Worm (Caenorhabditis elegans): ENCODE data around the gene str-187.

The str-187 gene

DNA sequence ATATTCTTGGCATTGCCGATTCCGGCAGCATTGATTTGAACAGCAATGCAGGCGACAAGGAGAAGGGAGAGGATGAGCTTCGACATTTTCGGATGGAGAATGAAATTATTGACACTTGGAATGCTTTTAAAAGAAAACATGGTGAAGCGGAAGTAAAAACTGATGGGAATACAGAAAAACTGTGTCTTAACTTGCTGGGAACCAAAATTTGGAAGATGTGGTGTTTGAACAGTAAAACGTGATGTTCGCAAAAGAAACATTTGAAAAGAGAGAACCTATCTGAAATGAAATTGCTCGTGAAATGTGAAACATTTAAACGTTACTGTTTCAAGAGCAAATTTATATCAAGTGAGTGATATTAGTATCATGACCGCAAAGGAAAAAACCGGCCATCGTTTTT, 665 bp upstream of the str-187 start, which contains the start of gene F26D10.13:
Gene F26D10.13, minus strand, starts transcription at position 101 of the 400 bp plus-strand sequence.
- TF ChIP-seq mdl-1 (tag; optimal IDR thresholded peaks at IDR 0.05): no peak
- TF ChIP-seq sem-4 (tag; optimal IDR thresholded peaks at IDR 0.05): no peak
- no peak for TF ChIP-seq unc-39 (tag; optimal IDR thresholded peaks at IDR 0.05)
- TF ChIP-seq peb-1 (tag; optimal IDR thresholded peaks at IDR 0.05): no peak
- TF ChIP-seq lin-39 (tag; optimal IDR thresholded peaks at IDR 0.05): no peak
- TF ChIP-seq elt-1 (tag; optimal IDR thresholded peaks at IDR 0.05): no peak
- no peak for TF ChIP-seq nhr-21 (tag; optimal IDR thresholded peaks at IDR 0.05)
- no peak for TF ChIP-seq elt-3 (tag; optimal IDR thresholded peaks at IDR 0.05)
- TF ChIP-seq alr-1 (tag; optimal IDR thresholded peaks at IDR 0.05): no peak
- no peak for TF ChIP-seq unc-62 (GFP tag; optimal IDR thresholded peaks at IDR 0.05)
- no peak for TF ChIP-seq ama-1 (optimal IDR thresholded peaks at IDR 0.05)
- TF ChIP-seq gmeb-1 (tag; optimal IDR thresholded peaks at IDR 0.05): no peak
- no peak for TF ChIP-seq crh-2 (tag; optimal IDR thresholded peaks at IDR 0.05)

DNA sequence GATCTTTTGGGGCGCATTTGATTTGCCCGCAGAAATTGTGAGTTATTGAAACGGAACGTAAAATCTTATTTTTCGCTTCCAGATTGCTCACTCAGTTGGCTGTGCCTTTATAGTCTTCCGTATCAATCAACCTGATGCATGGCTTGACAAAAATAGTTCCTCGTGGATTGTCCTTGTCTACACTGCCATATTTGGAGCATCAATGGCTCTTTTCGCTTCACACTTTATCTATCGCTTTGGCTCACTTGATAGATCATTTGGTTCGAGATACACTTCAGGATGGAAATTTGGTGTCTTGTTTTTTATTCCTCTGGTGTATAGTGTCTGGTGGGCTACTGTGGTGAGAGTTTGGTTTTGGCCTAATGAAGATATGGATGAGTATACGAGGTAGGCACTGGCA, 337 bp downstream of the str-187 start:
- TF ChIP-seq nhr-25 (tag; optimal IDR thresholded peaks at IDR 0.05) (no peak), C34F6.9 (tag; optimal IDR thresholded peaks at IDR 0.05) (no peak), ama-1 (optimal IDR thresholded peaks at IDR 0.05) (no peak), dmd-4 (tag; optimal IDR thresholded peaks at IDR 0.05) (no peak), alr-1 (tag; optimal IDR thresholded peaks at IDR 0.05) (no peak), lin-13 (GFP tag; optimal IDR thresholded peaks at IDR 0.05) (no peak), F13H6.1 (tag; optimal IDR thresholded peaks at IDR 0.05) (no peak), peb-1 (tag; optimal IDR thresholded peaks at IDR 0.05) (no peak), sma-3 (GFP tag; optimal IDR thresholded peaks at IDR 0.05) (no peak), nhr-12 (tag; optimal IDR thresholded peaks at IDR 0.05) (no peak), nhr-237 (tag; optimal IDR thresholded peaks at IDR 0.05) (no peak), egl-27 (tag; optimal IDR thresholded peaks at IDR 0.05) (no peak), nhr-10 (tag; optimal IDR thresholded peaks at IDR 0.05) (no peak)

DNA sequence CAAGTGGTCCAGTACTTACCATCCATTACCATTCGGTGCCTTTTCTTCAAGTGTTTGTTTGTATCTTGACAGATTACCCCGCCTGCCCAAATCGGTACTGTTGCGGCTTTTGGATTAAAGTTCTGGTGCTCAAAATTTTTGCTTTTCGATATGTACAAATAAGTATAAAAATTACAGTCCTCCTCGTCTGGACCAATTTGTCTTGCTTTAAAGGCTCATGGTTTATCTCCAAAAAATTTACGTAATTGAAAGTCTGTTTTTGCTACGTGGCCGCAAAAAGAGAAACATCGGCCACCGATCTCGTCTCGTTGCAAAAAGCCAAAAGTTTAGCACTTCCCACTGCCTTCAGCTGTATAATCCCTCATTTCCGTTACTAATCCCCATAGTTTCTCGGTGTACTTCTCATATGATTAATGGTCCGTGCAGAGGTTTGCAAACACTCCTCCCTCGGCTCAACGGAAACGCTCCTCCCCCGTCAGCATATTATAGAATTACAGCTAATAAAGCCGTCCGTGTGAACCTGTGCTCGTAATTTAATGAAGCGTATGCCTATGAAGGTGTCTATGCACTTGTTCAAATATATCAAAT, 2.0 kb downstream of the str-187 start:
- TF ChIP-seq mab-5 (tag; optimal IDR thresholded peaks at IDR 0.05) (peak; percentile 27), unc-55 (GFP tag; optimal IDR thresholded peaks at IDR 0.05) (peak; percentile 70), lin-11 (tag; optimal IDR thresholded peaks at IDR 0.05) (no peak)

DNA sequence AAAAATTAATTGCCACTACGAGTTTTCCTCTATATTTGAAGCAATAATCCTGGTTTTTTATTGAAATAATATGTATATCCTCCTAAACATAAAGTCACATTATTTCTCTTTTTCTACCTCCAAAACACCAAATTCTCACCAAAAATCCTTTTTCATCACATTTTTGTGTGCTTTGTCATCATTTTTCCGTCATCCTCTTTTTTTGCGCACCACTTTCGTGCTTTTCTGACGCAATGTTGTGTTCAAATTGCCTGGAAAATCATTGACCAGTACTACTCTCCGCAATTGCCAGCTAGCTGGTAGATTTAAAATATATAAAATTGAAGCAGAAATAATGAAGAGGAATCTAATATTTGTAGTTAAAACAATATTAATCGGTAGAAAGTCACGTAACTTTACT, 2.7 kb downstream of the str-187 start:
- TF ChIP-seq lin-11 (tag; optimal IDR thresholded peaks at IDR 0.05) (no peak), zag-1 (tag; optimal IDR thresholded peaks at IDR 0.05) (no peak), crh-2 (tag; optimal IDR thresholded peaks at IDR 0.05) (no peak), nhr-77 (tag; optimal IDR thresholded peaks at IDR 0.05) (no peak), nhr-25 (tag; optimal IDR thresholded peaks at IDR 0.05) (no peak), ama-1 (optimal IDR thresholded peaks at IDR 0.05) (no peak), egl-27 (tag; optimal IDR thresholded peaks at IDR 0.05) (no peak), ztf-11 (tag; optimal IDR thresholded peaks at IDR 0.05) (no peak), ceh-16 (tag; optimal IDR thresholded peaks at IDR 0.05) (no peak), nhr-11 (tag; optimal IDR thresholded peaks at IDR 0.05) (no peak), unc-55 (GFP tag; optimal IDR thresholded peaks at IDR 0.05) (no peak), nhr-129 (tag; optimal IDR thresholded peaks at IDR 0.05) (no peak), Y55F3AM.14 (GFP tag; optimal IDR thresholded peaks at IDR 0.05) (no peak), snpc-4 (tag; optimal IDR thresholded peaks at IDR 0.05) (no peak), nhr-23 (tag; optimal IDR thresholded peaks at IDR 0.05) (no peak)

DNA sequence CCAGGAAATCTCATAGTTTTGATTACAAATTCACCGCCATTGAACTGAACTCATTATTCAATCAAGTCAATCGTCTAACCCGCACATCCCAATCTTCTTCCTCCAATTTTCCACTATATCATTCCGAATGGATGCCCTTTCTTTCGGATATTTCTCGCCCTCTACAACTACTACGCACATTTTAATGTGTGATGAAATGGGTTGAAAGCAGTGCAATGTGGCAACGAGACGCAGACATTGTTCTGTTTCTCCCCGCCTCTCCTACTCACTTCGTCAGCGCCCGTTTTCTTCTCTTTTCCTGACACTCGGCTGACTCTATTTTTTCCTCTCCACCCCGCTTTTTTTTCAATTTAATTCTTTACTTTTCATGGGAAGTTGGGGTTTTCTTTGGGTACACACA, 3.2 kb downstream of the str-187 start:
- TF ChIP-seq lin-13 (GFP tag; optimal IDR thresholded peaks at IDR 0.05) (peak; percentile 8), ztf-1 (GFP tag; conservative IDR thresholded peaks at IDR 0.05) (no peak), skn-1 (tag; optimal IDR thresholded peaks at IDR 0.05) (no peak), ceh-16 (tag; optimal IDR thresholded peaks at IDR 0.05) (no peak), mdl-1 (tag; optimal IDR thresholded peaks at IDR 0.05) (no peak), sem-4 (tag; optimal IDR thresholded peaks at IDR 0.05) (peak; percentile 65), nhr-10 (tag; optimal IDR thresholded peaks at IDR 0.05) (no peak), zag-1 (tag; optimal IDR thresholded peaks at IDR 0.05) (peak; percentile 5), ceh-82 (tag; optimal IDR thresholded peaks at IDR 0.05) (no peak), unc-55 (GFP tag; optimal IDR thresholded peaks at IDR 0.05) (peak; percentile 56), ztf-11 (tag; optimal IDR thresholded peaks at IDR 0.05) (no peak), peb-1 (tag; optimal IDR thresholded peaks at IDR 0.05) (no peak), fos-1 (tag; optimal IDR thresholded peaks at IDR 0.05) (peak; percentile 62), F13H6.1 (tag; optimal IDR thresholded peaks at IDR 0.05) (peak; percentile 24), ZK546.5 (tag; optimal IDR thresholded peaks at IDR 0.05) (no peak), nhr-77 (tag; optimal IDR thresholded peaks at IDR 0.05) (no peak), ama-1 (optimal IDR thresholded peaks at IDR 0.05) (peak; percentile 41), nhr-129 (tag; optimal IDR thresholded peaks at IDR 0.05) (peak; percentile 87), C34F6.9 (tag; optimal IDR thresholded peaks at IDR 0.05) (peak; percentile 73), sma-9 (GFP tag; optimal IDR thresholded peaks at IDR 0.05) (peak; percentile 45), sma-9 (tag; optimal IDR thresholded peaks at IDR 0.05) (no peak), aly-2 (tag; optimal IDR thresholded peaks at IDR 0.05) (no peak), crh-2 (tag; optimal IDR thresholded peaks at IDR 0.05) (peak; percentile 80), dmd-4 (tag; optimal IDR thresholded peaks at IDR 0.05) (no peak), snpc-4 (tag; optimal IDR thresholded peaks at IDR 0.05) (peak; percentile 10), nhr-12 (tag; optimal IDR thresholded peaks at IDR 0.05) (no peak), lsy-2 (tag; optimal IDR thresholded peaks at IDR 0.05) (peak in 1 of 2 experiments; percentile 51), mab-5 (tag; optimal IDR thresholded peaks at IDR 0.05) (peak; percentile 62), nhr-237 (tag; optimal IDR thresholded peaks at IDR 0.05) (no peak)
